Worm (Caenorhabditis elegans): ENCODE results near the gene F47B8.10.

- no peak for TF ChIP-seq tbx-8 (GFP tag; optimal IDR thresholded peaks at IDR 0.05)
- no peak for TF ChIP-seq unc-62 (GFP tag; optimal IDR thresholded peaks at IDR 0.05)
- no peak for TF ChIP-seq lin-13 (tag; optimal IDR thresholded peaks at IDR 0.05)
These were observed 20.9 kb upstream of the F47B8.10 start for ce11 chrV:14320730-14321319.
